Fruit fly (Drosophila melanogaster) whole organism, wandering third instar larva: ENCODE data around the gene CG10184.

ENCODE experiments used
- Myc ChIP-seq: fragments of >200 bp; optimal IDR thresholded peaks from 2 replicates; lab custom pipeline; 2017
- dmrt93B ChIP-seq: fragments of 200-800 bp; sonication (Bioruptor generic); optimal IDR thresholded peaks from 2 replicates; lab custom pipeline; 2018; ENCODE audit warnings: missing biosample characterization, mild to moderate bottlenecking, missing genetic modification characterization
- ey ChIP-seq: fragments of 200-800 bp; sonication (Bioruptor generic); optimal IDR thresholded peaks from 2 replicates; lab custom pipeline; 2016; ENCODE audit warnings: missing biosample characterization, missing genetic modification characterization
- fru ChIP-seq: fragments of 200-800 bp; sonication (Bioruptor generic); optimal IDR thresholded peaks from 3 replicates; lab custom pipeline; 2016; ENCODE audit warnings: missing biosample characterization, mild to moderate bottlenecking, missing genetic modification characterization
- lola ChIP-seq: fragments of >200 bp; optimal IDR thresholded peaks from 2 replicates; lab custom pipeline; 2017; ENCODE audit warnings: missing biosample characterization, missing genetic modification characterization
- psq ChIP-seq: fragments of 200-800 bp; sonication (Bioruptor generic); optimal IDR thresholded peaks from 3 replicates; lab custom pipeline; 2017; ENCODE audit warnings: missing biosample characterization, mild to moderate bottlenecking, missing genetic modification characterization, moderate library complexity

- TF ChIP-seq psq (no peak), fru (GFP tag; lab: Kevin White, UChicago) (no peak), lola (no peak), dmrt93B (GFP tag; lab: Kevin White, UChicago) (no peak), Myc (lab: Kevin White, UChicago) (no peak), ey (GFP tag; lab: Kevin White, UChicago) (no peak)
These were observed 21.8 kb upstream of the CG10184 start for dm6 chr3R:23627140-23627539.
